Worm (Caenorhabditis elegans) whole organism, L4/young adult: ENCODE data around the gene ZK1086.2.

Source experiments
- W03F9.2 ChIP-seq: fragments of 150-350 bp; optimal IDR thresholded peaks from 2 replicates; lab custom pipeline; 2014; ENCODE audit warnings: missing biosample characterization, missing genetic modification characterization
- dao-5 ChIP-seq: sonication (generic microtip); optimal IDR thresholded peaks from 2 replicates; lab custom pipeline; 2016; ENCODE audit warnings: missing genotype, missing genetic modification characterization, moderate library complexity, missing compliant biosample characterization
- him-1 ChIP-seq: sonication (generic microtip); optimal IDR thresholded peaks from 2 replicates; lab custom pipeline; 2016; ENCODE audit warnings: missing genotype, missing genetic modification reagents, missing genetic modification characterization, missing compliant biosample characterization

DNA sequence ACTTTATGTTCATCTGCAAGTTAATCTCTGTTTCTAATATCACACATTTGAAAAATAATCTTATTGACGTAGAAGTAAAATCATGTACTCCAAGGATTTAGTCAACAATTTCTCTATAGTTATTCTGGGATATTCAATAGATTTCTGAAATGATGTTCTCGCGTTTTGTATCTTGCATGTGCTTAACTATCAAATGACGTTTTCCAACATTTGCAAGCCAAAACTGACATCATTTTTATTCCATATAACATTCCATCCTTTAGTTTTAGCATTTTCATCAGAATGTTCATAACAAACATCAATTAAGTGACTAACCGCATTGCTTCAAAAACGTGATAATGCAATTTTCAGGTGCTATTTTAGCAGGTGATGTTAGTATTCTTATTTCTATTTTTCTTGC is 44.6 kb upstream of the ZK1086.2 start:
- TF ChIP-seq W03F9.2 (tag; lab: Kevin White, UChicago) (no peak), him-1 (no peak), dao-5 (tag; lab: Kevin White, UChicago) (no peak)
